Fruit fly (Drosophila melanogaster) whole organism, embryonic: ENCODE results near the gene fne.

Source experiments
- Atf3 ChIP-seq: fragments of 200-800 bp; sonication (Bioruptor generic); optimal IDR thresholded peaks from 3 replicates; lab custom pipeline; 2016; ENCODE audit warnings: missing biosample characterization, missing genetic modification characterization
- Bgb ChIP-seq: fragments of 200-800 bp; sonication (Bioruptor generic); IDR thresholded peaks from 2 replicates; pipeline ENCODE4 v1.3.6; 2022; ENCODE audit warnings: missing biosample characterization, missing genetic modification characterization; ENCODE audit not compliant: partially characterized antibody
- CG13123 ChIP-seq: fragments of 200-800 bp; sonication (Bioruptor generic); optimal IDR thresholded peaks from 2 replicates; lab custom pipeline; 2016; ENCODE audit warnings: missing biosample characterization, missing genetic modification characterization
- CG13624 ChIP-seq: fragments of 200-800 bp; sonication (Bioruptor generic); optimal IDR thresholded peaks from 2 replicates; lab custom pipeline; 2016; ENCODE audit warnings: missing biosample characterization, missing genetic modification characterization
- CG14014 ChIP-seq: fragments of 200-800 bp; sonication (Bioruptor generic); IDR thresholded peaks from 2 replicates; pipeline ENCODE4 v1.3.6; 2022; ENCODE audit warnings: missing biosample characterization, missing genetic modification characterization
- CG14860 ChIP-seq: fragments of 200-800 bp; sonication (Bioruptor generic); IDR thresholded peaks from 3 replicates; pipeline ENCODE4 v1.3.6; 2022; ENCODE audit warnings: missing biosample characterization, missing genetic modification characterization; ENCODE audit not compliant: partially characterized antibody
- CG17612 ChIP-seq: fragments of 200-800 bp; sonication (Bioruptor generic); IDR thresholded peaks from 2 replicates; pipeline ENCODE4 v1.3.6; 2022; ENCODE audit warnings: missing biosample characterization, missing genetic modification characterization
- CG18619 ChIP-seq: fragments of 200-800 bp; sonication (Bioruptor generic); optimal IDR thresholded peaks from 3 replicates; lab custom pipeline; 2017; ENCODE audit warnings: missing biosample characterization, mild to moderate bottlenecking, missing genetic modification characterization
- CG18764 ChIP-seq: fragments of 200-800 bp; sonication (Bioruptor generic); optimal IDR thresholded peaks from 3 replicates; lab custom pipeline; 2016; ENCODE audit warnings: missing biosample characterization, missing genetic modification characterization
- CG31365 ChIP-seq: fragments of 200-800 bp; sonication (Bioruptor generic); optimal IDR thresholded peaks from 2 replicates; lab custom pipeline; 2018; ENCODE audit warnings: missing biosample characterization, mild to moderate bottlenecking, missing genetic modification characterization
- CG3726 ChIP-seq: fragments of 200-800 bp; sonication (Bioruptor generic); IDR thresholded peaks from 3 replicates; pipeline ENCODE4, ENCODE4 v1.3.6; 2022; ENCODE audit warnings: missing biosample characterization, missing genetic modification characterization
- CG4730 ChIP-seq: fragments of 200-800 bp; sonication (Bioruptor generic); IDR thresholded peaks from 2 replicates; pipeline ENCODE4 v1.3.6; 2022; ENCODE audit warnings: missing biosample characterization, missing genetic modification characterization
- CG4854 ChIP-seq: fragments of 200-800 bp; sonication (Bioruptor generic); optimal IDR thresholded peaks from 2 replicates; lab custom pipeline; 2016; ENCODE audit warnings: missing biosample characterization, missing genetic modification characterization, inconsistent platforms
- CG7556 ChIP-seq: fragments of 200-800 bp; sonication (Bioruptor generic); optimal IDR thresholded peaks from 2 replicates; lab custom pipeline; 2017; ENCODE audit warnings: missing biosample characterization, mild to moderate bottlenecking, missing genetic modification characterization
- CG9817 ChIP-seq: fragments of 200-800 bp; sonication (Bioruptor generic); optimal IDR thresholded peaks from 2 replicates; lab custom pipeline; 2018; ENCODE audit warnings: missing biosample characterization, mild to moderate bottlenecking, missing genetic modification characterization, moderate library complexity
- CrebB ChIP-seq: fragments of 200-800 bp; sonication (Bioruptor generic); optimal IDR thresholded peaks from 3 replicates; lab custom pipeline; 2018; ENCODE audit warnings: missing biosample characterization, mild to moderate bottlenecking, missing genetic modification characterization
- D ChIP-seq, 2 experiments: fragments of 200-800 bp in 1 of 2; fragments of >200 bp in 1 of 2; sonication (Bioruptor generic) in 1 of 2; optimal IDR thresholded peaks; 2 replicates in 1 of 2; 3 replicates in 1 of 2; lab custom pipeline; 2017; ENCODE audit warnings: mild to moderate bottlenecking in 1 of 2, missing biosample characterization in 1 of 2, missing genetic modification characterization in 1 of 2, missing genetic modification reagents in 1 of 2
- Dll ChIP-seq: fragments of 200-800 bp; sonication (Bioruptor generic); IDR thresholded peaks from 4 replicates; pipeline ENCODE4 v1.3.6; 2022; ENCODE audit warnings: missing biosample characterization, missing genetic modification characterization; ENCODE audit not compliant: partially characterized antibody
- Hey ChIP-seq: fragments of 200-800 bp; sonication (Bioruptor generic); optimal IDR thresholded peaks from 3 replicates; lab custom pipeline; 2018; ENCODE audit warnings: missing biosample characterization, mild to moderate bottlenecking, missing genetic modification characterization
- Meics ChIP-seq: fragments of 200-800 bp; sonication (Bioruptor generic); optimal IDR thresholded peaks from 2 replicates; lab custom pipeline; 2017; ENCODE audit warnings: missing biosample characterization, mild to moderate bottlenecking, missing genetic modification characterization
- Pdp1 ChIP-seq, 2 experiments: fragments of 200-800 bp; sonication (Bioruptor generic); optimal IDR thresholded peaks; 3 replicates each; lab custom pipeline; 2016; ENCODE audit warnings: missing biosample characterization in 2 of 2, missing genetic modification characterization in 2 of 2, mild to moderate bottlenecking in 1 of 2, moderate library complexity in 1 of 2
- Rfx ChIP-seq: fragments of 200-800 bp; sonication (Bioruptor generic); IDR thresholded peaks from 2 replicates; pipeline ENCODE4 v1.3.6; 2022; ENCODE audit warnings: missing biosample characterization, missing genetic modification characterization
- Rx ChIP-seq: fragments of 200-800 bp; sonication (Bioruptor generic); IDR thresholded peaks from 2 replicates; pipeline ENCODE4 v1.3.6; 2022; ENCODE audit warnings: missing biosample characterization, missing genetic modification characterization
- TFAM ChIP-seq: fragments of 200-800 bp; sonication (Bioruptor generic); optimal IDR thresholded peaks from 2 replicates; lab custom pipeline; 2017; ENCODE audit warnings: missing biosample characterization, missing genetic modification characterization, inconsistent platforms
- Tbp ChIP-seq: fragments of >200 bp; optimal IDR thresholded peaks from 2 replicates; lab custom pipeline; 2018; ENCODE audit warnings: missing biosample characterization, missing genetic modification characterization
- chn ChIP-seq: fragments of 200-800 bp; sonication (Bioruptor generic); optimal IDR thresholded peaks from 2 replicates; lab custom pipeline; 2016; ENCODE audit warnings: missing biosample characterization, missing genetic modification characterization
- croc ChIP-seq: fragments of 200-800 bp; sonication (Bioruptor generic); conservative IDR thresholded peaks from 3 replicates; pipeline ENCODE4 v1.3.6; 2022; ENCODE audit warnings: missing biosample characterization, missing genetic modification characterization
- dan ChIP-seq: fragments of 200-800 bp; sonication (Bioruptor generic); IDR thresholded peaks from 2 replicates; pipeline ENCODE4 v1.3.6; 2022; ENCODE audit warnings: missing biosample characterization, missing genetic modification characterization
- dimm ChIP-seq: fragments of 200-800 bp; sonication (Bioruptor generic); IDR thresholded peaks from 2 replicates; pipeline ENCODE4 v1.3.6; 2022; ENCODE audit warnings: missing biosample characterization, missing genetic modification characterization
- disco-r ChIP-seq: fragments of 200-800 bp; sonication (Bioruptor generic); optimal IDR thresholded peaks from 2 replicates; lab custom pipeline; 2016; ENCODE audit warnings: missing biosample characterization, missing genetic modification characterization
- fru ChIP-seq: fragments of >200 bp; optimal IDR thresholded peaks from 2 replicates; lab custom pipeline; 2017
- gcm2 ChIP-seq: fragments of 200-800 bp; sonication (Bioruptor generic); optimal IDR thresholded peaks from 2 replicates; lab custom pipeline; 2016; ENCODE audit warnings: missing biosample characterization, missing genetic modification characterization
- gfzf ChIP-seq: fragments of 200-800 bp; sonication (Bioruptor generic); optimal IDR thresholded peaks from 2 replicates; lab custom pipeline; 2016; ENCODE audit warnings: missing biosample characterization, mild to moderate bottlenecking, missing genetic modification characterization, moderate library complexity
- gsb ChIP-seq: fragments of 200-800 bp; sonication (Bioruptor generic); IDR thresholded peaks from 2 replicates; pipeline ENCODE4 v1.3.6; 2022; ENCODE audit warnings: missing biosample characterization, missing genetic modification characterization
- lab ChIP-seq: fragments of 200-800 bp; sonication (Bioruptor generic); optimal IDR thresholded peaks from 3 replicates; lab custom pipeline; 2017; ENCODE audit warnings: missing biosample characterization, missing genetic modification characterization, mild to moderate bottlenecking, moderate library complexity, missing genetic modification reagents
- odd ChIP-seq: fragments of 200-800 bp; sonication (Bioruptor generic); optimal IDR thresholded peaks from 2 replicates; lab custom pipeline; 2017; ENCODE audit warnings: missing biosample characterization, mild to moderate bottlenecking, missing genetic modification characterization
- pros ChIP-seq: fragments of 200-800 bp; sonication (Bioruptor generic); optimal IDR thresholded peaks from 3 replicates; lab custom pipeline; 2019; ENCODE audit warnings: missing biosample characterization, mild to moderate bottlenecking, missing genetic modification characterization, moderate library complexity
- psq ChIP-seq: fragments of 200-800 bp; sonication (Bioruptor generic); optimal IDR thresholded peaks from 2 replicates; lab custom pipeline; 2017; ENCODE audit warnings: missing biosample characterization, missing genetic modification characterization
- schlank ChIP-seq: fragments of 200-800 bp; sonication (Bioruptor generic); optimal IDR thresholded peaks from 2 replicates; lab custom pipeline; 2018; ENCODE audit warnings: missing biosample characterization, mild to moderate bottlenecking, missing genetic modification characterization
- sna ChIP-seq: fragments of 200-800 bp; sonication (Bioruptor generic); IDR thresholded peaks from 2 replicates; pipeline ENCODE4 v1.3.6; 2022; ENCODE audit warnings: missing biosample characterization, missing genetic modification characterization; ENCODE audit not compliant: partially characterized antibody
- ssp ChIP-seq: fragments of 200-800 bp; sonication (Bioruptor generic); IDR thresholded peaks from 2 replicates; pipeline ENCODE4 v1.3.6; 2022; ENCODE audit warnings: missing biosample characterization, missing genetic modification characterization
- stwl ChIP-seq: fragments of 200-800 bp; sonication (Bioruptor generic); optimal IDR thresholded peaks from 3 replicates; lab custom pipeline; 2018; ENCODE audit warnings: missing biosample characterization, mild to moderate bottlenecking, missing genetic modification characterization, moderate library complexity
- tin ChIP-seq: fragments of 200-800 bp; sonication (Bioruptor generic); optimal IDR thresholded peaks from 3 replicates; lab custom pipeline; 2016; ENCODE audit warnings: missing biosample characterization, missing genetic modification characterization
- tio ChIP-seq: fragments of 200-800 bp; sonication (Bioruptor generic); optimal IDR thresholded peaks from 2 replicates; lab custom pipeline; 2017; ENCODE audit warnings: missing biosample characterization, missing genetic modification characterization, inconsistent platforms
- tna ChIP-seq: fragments of 200-800 bp; sonication (Bioruptor generic); IDR thresholded peaks from 2 replicates; pipeline ENCODE4 v1.3.6; 2022; ENCODE audit warnings: missing biosample characterization, missing genetic modification characterization; ENCODE audit not compliant: partially characterized antibody
- unpg ChIP-seq: fragments of 200-800 bp; sonication (Bioruptor generic); optimal IDR thresholded peaks from 3 replicates; lab custom pipeline; 2018; ENCODE audit warnings: missing biosample characterization, mild to moderate bottlenecking, missing genetic modification characterization, moderate library complexity
- zen ChIP-seq: fragments of 200-800 bp; sonication (Bioruptor generic); optimal IDR thresholded peaks from 3 replicates; lab custom pipeline; 2018; ENCODE audit warnings: missing biosample characterization, mild to moderate bottlenecking, missing genetic modification characterization, moderate library complexity
- zen2 ChIP-seq: fragments of 200-800 bp; sonication (Bioruptor generic); IDR thresholded peaks from 3 replicates; pipeline ENCODE4 v1.3.6; 2022; ENCODE audit warnings: missing biosample characterization, missing genetic modification characterization; ENCODE audit not compliant: partially characterized antibody

The fne gene

DNA sequence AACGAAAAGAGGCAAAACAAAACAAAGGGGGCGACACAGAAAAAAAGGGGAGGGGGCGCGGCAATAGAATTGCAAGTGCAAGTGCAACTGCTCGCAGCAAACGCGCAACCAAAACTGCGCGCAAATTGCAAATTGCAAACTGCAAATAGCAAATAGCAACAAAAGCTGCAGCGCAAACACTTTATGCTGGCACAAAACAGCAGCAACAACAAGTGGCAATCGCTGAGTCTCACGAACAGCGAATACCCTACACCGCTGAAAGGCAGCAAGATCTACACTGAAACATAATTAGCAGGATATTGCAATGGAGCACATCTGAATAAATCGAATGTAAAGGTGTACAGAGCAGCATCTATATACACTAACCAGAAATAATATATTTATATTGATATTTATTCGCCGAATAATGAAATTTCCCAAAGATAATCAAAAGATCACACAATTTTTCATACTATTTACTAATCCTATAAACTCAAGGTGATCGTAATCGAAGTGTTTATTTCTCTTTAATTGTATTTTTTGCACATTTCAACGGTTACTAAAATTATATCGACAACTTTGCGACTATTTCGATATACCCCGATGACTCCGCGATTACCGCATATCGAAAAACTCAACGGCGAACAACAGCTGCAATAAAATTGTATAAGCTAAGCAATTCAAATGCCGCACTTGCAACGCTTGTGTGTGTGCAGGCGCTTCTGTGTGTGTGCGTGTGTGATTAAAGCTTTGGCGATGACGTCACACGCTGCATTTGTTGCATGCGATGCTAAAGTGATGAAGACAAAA lies 11.2 kb upstream of the fne start, which contains the start of gene CG4404 (continued):
- TF ChIP-seq tio (GFP tag; lab: Kevin White, UChicago) (no peak), Rfx (GFP tag; lab: Robert Waterston, UW) (no peak), gcm2 (GFP tag; lab: Kevin White, UChicago) (no peak), CG4854 (no peak), CG17612 (no peak), sna (peak; percentile 24; the same call in 1 of the 2 replicates), Hey (no peak), tna (GFP tag; lab: Robert Waterston, UW) (0 out of 2 replicates have a peak, but pooled peaks have one; percentile 43), odd (GFP tag; lab: Kevin White, UChicago) (no peak), CG31365 (no peak), Tbp (GFP tag; lab: Kevin White, UChicago) (no peak), ssp (GFP tag; lab: Robert Waterston, UW) (no peak), CG18619 (GFP tag; lab: Kevin White, UChicago) (no peak), Pdp1 (GFP tag; optimal IDR thresholded peaks at IDR 0.05; lab: Kevin White, UChicago) (peak in 1 of 2 experiments; percentile 93), CrebB (tag; lab: Kevin White, UChicago) (no peak), pros (GFP tag; lab: Kevin White, UChicago) (no peak), chn (no peak), fru (lab: Kevin White, UChicago) (no peak), CG13123 (GFP tag; lab: Kevin White, UChicago) (no peak), unpg (no peak), stwl (tag; lab: Kevin White, UChicago) (peak; percentile 20), TFAM (no peak), CG4730 (GFP tag; lab: Robert Waterston, UW) (no peak), CG14860 (GFP tag; lab: Robert Waterston, UW) (peak; percentile 7; the same call in 1 of the 3 replicates), CG13624 (GFP tag; lab: Kevin White, UChicago) (no peak), lab (no peak), CG7556 (no peak), CG18764 (GFP tag; lab: Kevin White, UChicago) (no peak), Bgb (GFP tag; lab: Robert Waterston, UW) (0 out of 2 replicates have a peak, but pooled peaks have one; percentile 30), gfzf (GFP tag; lab: Kevin White, UChicago) (no peak), Meics (GFP tag; lab: Kevin White, UChicago) (no peak), Atf3 (GFP tag; lab: Kevin White, UChicago) (no peak), gsb (GFP tag; lab: Robert Waterston, UW) (no peak), psq (GFP tag; lab: Kevin White, UChicago) (no peak), CG9817 (tag; lab: Kevin White, UChicago) (no peak), tin (no peak), zen (tag; lab: Kevin White, UChicago) (no peak), dimm (GFP tag; lab: Robert Waterston, UW) (no peak), schlank (tag; lab: Kevin White, UChicago) (no peak), CG3726 (GFP tag; lab: Robert Waterston, UW) (no peak), Dll (GFP tag; lab: Robert Waterston, UW) (peak; percentile 38; the same call in 1 of the 4 replicates), dan (GFP tag; lab: Robert Waterston, UW) (no peak), zen2 (GFP tag; lab: Robert Waterston, UW) (0 out of 3 replicates have a peak, but pooled peaks have one; percentile 12), croc (no peak), Rx (GFP tag; lab: Robert Waterston, UW) (no peak), D (optimal IDR thresholded peaks at IDR 0.05; lab: Kevin White, UChicago) (no peak), D (GFP tag; optimal IDR thresholded peaks at IDR 0.05; lab: Kevin White, UChicago) (no peak), CG14014 (GFP tag; lab: Robert Waterston, UW) (no peak), disco-r (GFP tag; lab: Kevin White, UChicago) (no peak)
